Fruit fly (Drosophila melanogaster): ENCODE results near the gene CG11836.
A peak's percentile ranks its signal among the peaks of the same experiment; 100 is the strongest.

- TF ChIP-seq CG5204 (GFP tag; optimal IDR thresholded peaks at IDR 0.05), result no peak
- TF ChIP-seq cic (GFP tag; optimal IDR thresholded peaks at IDR 0.05), result no peak
- TF ChIP-seq pad (GFP tag; optimal IDR thresholded peaks at IDR 0.05), result peak; percentile 46
- peak; percentile 33 for TF ChIP-seq CG12768 (GFP tag; optimal IDR thresholded peaks at IDR 0.05)
- TF ChIP-seq Mnt (GFP tag; optimal IDR thresholded peaks at IDR 0.05), result peak; percentile 82
Measured at dm6 chr3R:25069569-25069968, 1.4 kb upstream of the CG11836 start, which contains the start of the genes Stt3B and CG11839.
